Worm (Caenorhabditis elegans) whole organism, early embryonic: ENCODE data around the gene str-250.

ENCODE experiments used
- B0310.2 ChIP-seq: sonication (generic microtip); optimal IDR thresholded peaks from 2 replicates; lab custom pipeline; 2016; ENCODE audit warnings: mild to moderate bottlenecking, missing genetic modification characterization, missing compliant biosample characterization
- F13C5.2 ChIP-seq: sonication (generic microtip); optimal IDR thresholded peaks from 2 replicates; lab custom pipeline; 2017; ENCODE audit warnings: mild to moderate bottlenecking, missing genetic modification characterization, inconsistent platforms, missing compliant biosample characterization
- aly-1 ChIP-seq: sonication (generic microtip); optimal IDR thresholded peaks from 2 replicates; lab custom pipeline; 2016; ENCODE audit warnings: missing genetic modification characterization, missing compliant biosample characterization
- ama-1 ChIP-seq: fragments of 150-350 bp; optimal IDR thresholded peaks from 2 replicates; lab custom pipeline; 2014
- ceh-13 ChIP-seq: fragments of 200-800 bp; sonication (Bioruptor generic); optimal IDR thresholded peaks from 2 replicates; lab custom pipeline; 2018; ENCODE audit warnings: mild to moderate bottlenecking, missing genetic modification characterization, missing compliant biosample characterization
- ceh-36 ChIP-seq: sonication (generic microtip); optimal IDR thresholded peaks from 2 replicates; lab custom pipeline; 2016; ENCODE audit warnings: missing genetic modification characterization, inconsistent platforms, missing compliant biosample characterization
- ets-7 ChIP-seq: sonication (generic microtip); optimal IDR thresholded peaks from 2 replicates; lab custom pipeline; 2016; ENCODE audit warnings: missing genotype, missing genetic modification characterization, missing compliant biosample characterization
- flt-1 ChIP-seq: fragments of 200-800 bp; sonication (Bioruptor generic); IDR thresholded peaks from 2 replicates; pipeline ENCODE4 v1.3.6; 2022; ENCODE audit warnings: missing genetic modification characterization, missing compliant biosample characterization
- hmbx-1 ChIP-seq: sonication (generic microtip); optimal IDR thresholded peaks from 2 replicates; lab custom pipeline; 2016; ENCODE audit warnings: mild to moderate bottlenecking, missing genetic modification characterization, missing compliant biosample characterization
- hmg-4 ChIP-seq: fragments of 200-800 bp; sonication (Bioruptor generic); optimal IDR thresholded peaks from 2 replicates; lab custom pipeline; 2018; ENCODE audit warnings: mild to moderate bottlenecking, missing genetic modification characterization, missing compliant biosample characterization
- hnd-1 ChIP-seq: sonication (generic microtip); optimal IDR thresholded peaks from 2 replicates; lab custom pipeline; 2016; ENCODE audit warnings: missing genetic modification characterization, missing compliant biosample characterization
- pes-1 ChIP-seq: fragments of 200-800 bp; sonication (Bioruptor generic); IDR thresholded peaks from 2 replicates; pipeline ENCODE4 v1.3.6; 2022; ENCODE audit warnings: missing genetic modification reagents, missing genetic modification characterization, missing compliant biosample characterization
- scrt-1 ChIP-seq: fragments of 200-800 bp; sonication (Bioruptor generic); IDR thresholded peaks from 2 replicates; pipeline ENCODE4 v1.3.6; 2022; ENCODE audit warnings: missing genetic modification characterization, missing compliant biosample characterization
- sea-1 ChIP-seq: fragments of 200-800 bp; sonication (Bioruptor generic); conservative IDR thresholded peaks from 2 replicates; pipeline ENCODE4 v1.3.6; 2022; ENCODE audit warnings: missing genetic modification characterization, missing compliant biosample characterization
- tbx-11 ChIP-seq: fragments of 200-800 bp; sonication (Bioruptor generic); IDR thresholded peaks from 2 replicates; pipeline ENCODE4 v1.3.6; 2022; ENCODE audit warnings: missing genetic modification characterization, missing compliant biosample characterization
- tbx-37 ChIP-seq: fragments of 200-800 bp; sonication (Bioruptor generic); conservative IDR thresholded peaks from 2 replicates; pipeline ENCODE4 v1.3.6; 2022; ENCODE audit warnings: missing genetic modification reagents, missing genetic modification characterization, missing compliant biosample characterization
- tra-4 ChIP-seq: sonication (generic microtip); optimal IDR thresholded peaks from 2 replicates; lab custom pipeline; 2017; ENCODE audit warnings: missing genetic modification characterization, missing compliant biosample characterization

str-250 gene

DNA sequence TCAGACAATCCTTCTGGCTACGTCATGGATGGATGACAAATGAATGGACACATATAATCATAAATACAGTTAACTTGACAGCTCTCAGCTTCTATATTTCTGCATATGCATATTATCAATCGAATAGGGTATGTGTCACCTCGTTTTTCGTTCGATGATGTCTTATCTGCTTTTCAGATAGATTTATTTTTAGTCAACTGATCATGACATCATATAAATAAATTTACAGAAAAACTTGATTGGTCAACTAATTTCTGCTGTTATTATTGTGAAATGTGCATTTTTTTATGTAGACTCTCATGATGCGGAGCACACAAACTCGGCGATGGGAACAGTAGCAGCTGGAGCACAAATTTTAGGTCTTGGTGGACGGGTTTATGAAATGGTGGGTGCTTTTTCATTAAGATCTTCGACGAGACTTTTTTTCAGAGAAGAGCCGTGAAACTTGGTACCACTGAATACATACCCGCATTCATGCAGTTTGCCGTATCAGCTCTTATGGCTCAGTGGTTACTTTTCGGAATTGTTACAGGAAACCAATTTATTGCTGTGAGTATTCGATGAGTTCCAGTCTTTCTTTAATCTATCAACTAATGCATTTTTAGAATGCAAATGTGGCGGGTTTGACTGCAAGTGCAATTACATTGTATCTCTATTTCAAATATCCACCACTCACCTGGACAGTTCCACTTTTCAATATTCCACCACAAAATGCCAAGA lies 37.1 kb downstream of the str-250 start:
- TF ChIP-seq hmbx-1 (tag; lab: Kevin White, UChicago) (no peak), pes-1 (no peak), scrt-1 (GFP tag; lab: Robert Waterston, UW) (no peak), aly-1 (tag; lab: Kevin White, UChicago) (no peak), F13C5.2 (tag; lab: Kevin White, UChicago) (no peak), tra-4 (tag; lab: Kevin White, UChicago) (no peak)

DNA sequence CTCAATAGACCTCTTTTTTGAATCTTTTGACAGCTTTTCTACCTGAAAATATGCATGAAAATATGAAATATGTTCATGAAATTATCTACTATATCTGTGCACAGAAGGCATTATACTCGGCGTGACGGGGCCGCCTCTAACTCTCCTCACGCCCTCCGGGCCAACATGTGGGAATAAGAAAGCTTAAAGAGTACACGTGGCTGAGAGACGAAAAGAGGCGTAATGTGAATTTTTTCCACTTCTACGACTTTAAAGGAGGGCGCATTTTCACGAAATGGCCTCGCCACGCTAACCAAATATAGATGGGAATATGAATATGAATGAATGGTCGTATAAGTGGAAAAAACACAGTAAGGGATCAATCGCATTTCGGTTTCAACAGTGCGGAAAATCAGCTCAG lies 39.2 kb downstream of the str-250 start:
- TF ChIP-seq tbx-37 (GFP tag; lab: Robert Waterston, UW): no peak
- TF ChIP-seq ets-7 (tag; lab: Kevin White, UChicago): no peak
- TF ChIP-seq scrt-1 (GFP tag; lab: Robert Waterston, UW): no peak
- no peak for TF ChIP-seq ceh-36 (tag; lab: Kevin White, UChicago)
- TF ChIP-seq aly-1 (tag; lab: Kevin White, UChicago): no peak
- TF ChIP-seq hmg-4 (GFP tag; lab: Kevin White, UChicago): no peak
- TF ChIP-seq hmbx-1 (tag; lab: Kevin White, UChicago): no peak
- TF ChIP-seq flt-1: no peak
- TF ChIP-seq B0310.2: no peak
- no peak for TF ChIP-seq ceh-13 (GFP tag; lab: Kevin White, UChicago)
- TF ChIP-seq hnd-1: no peak
- no peak for TF ChIP-seq sea-1 (GFP tag; lab: Robert Waterston, UW)
- no peak for TF ChIP-seq pes-1
- no peak for TF ChIP-seq tbx-11 (GFP tag; lab: Robert Waterston, UW)
- no peak for TF ChIP-seq ama-1 (lab: Kevin White, UChicago)
- TF ChIP-seq tra-4 (tag; lab: Kevin White, UChicago): no peak
- TF ChIP-seq F13C5.2 (tag; lab: Kevin White, UChicago): no peak

DNA sequence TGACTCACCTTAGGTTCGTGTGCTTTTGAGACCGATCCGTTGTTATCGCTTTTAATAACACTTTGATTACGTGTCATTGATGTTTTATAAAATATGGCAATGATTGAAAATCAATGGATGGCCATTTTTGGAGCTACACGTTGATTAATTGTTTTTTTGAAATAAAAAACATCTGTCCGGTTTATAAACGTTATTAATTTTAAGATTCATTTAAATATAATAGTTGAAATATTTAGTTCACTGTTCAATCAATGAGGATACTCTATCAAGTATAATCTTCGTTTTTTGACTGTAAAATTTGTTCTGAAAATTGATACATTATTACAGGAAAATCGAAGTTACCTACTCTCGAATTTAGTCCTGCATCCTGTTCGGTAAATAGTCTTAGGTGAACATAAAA lies 39.8 kb downstream of the str-250 start, which contains the start of gene R10D12.10:
Gene R10D12.10 (minus strand): TSS at position 101 of the 400 bp plus-strand sequence.
- TF ChIP-seq aly-1 (tag; lab: Kevin White, UChicago) (no peak), flt-1 (no peak), tbx-11 (GFP tag; lab: Robert Waterston, UW) (no peak), hnd-1 (no peak), F13C5.2 (tag; lab: Kevin White, UChicago) (no peak), hmg-4 (GFP tag; lab: Kevin White, UChicago) (no peak), B0310.2 (no peak), ama-1 (lab: Kevin White, UChicago) (no peak)

DNA sequence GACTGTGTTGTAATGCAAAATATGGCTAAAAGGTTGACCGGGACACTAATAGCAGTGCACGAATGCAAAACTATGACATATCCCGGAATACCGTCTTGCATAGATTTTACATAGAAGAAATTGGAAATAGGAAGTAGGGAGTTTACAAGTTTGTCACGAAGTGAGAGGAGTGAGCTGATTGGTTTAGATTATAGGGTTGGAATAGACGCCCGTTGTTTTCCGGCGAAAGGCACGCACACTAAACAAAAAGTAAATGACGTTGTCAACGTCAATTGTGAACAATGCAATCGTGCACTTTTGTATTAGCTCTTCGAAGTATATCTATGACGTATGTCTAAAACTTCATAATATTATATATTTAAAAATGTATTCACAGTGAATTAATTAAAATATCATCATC lies 42.5 kb downstream of the str-250 start, which contains the start of gene srh-24:
Gene srh-24 (minus strand): TSS at position 101 of the 400 bp plus-strand sequence.
- TF ChIP-seq hmbx-1 (tag; lab: Kevin White, UChicago): no peak

DNA sequence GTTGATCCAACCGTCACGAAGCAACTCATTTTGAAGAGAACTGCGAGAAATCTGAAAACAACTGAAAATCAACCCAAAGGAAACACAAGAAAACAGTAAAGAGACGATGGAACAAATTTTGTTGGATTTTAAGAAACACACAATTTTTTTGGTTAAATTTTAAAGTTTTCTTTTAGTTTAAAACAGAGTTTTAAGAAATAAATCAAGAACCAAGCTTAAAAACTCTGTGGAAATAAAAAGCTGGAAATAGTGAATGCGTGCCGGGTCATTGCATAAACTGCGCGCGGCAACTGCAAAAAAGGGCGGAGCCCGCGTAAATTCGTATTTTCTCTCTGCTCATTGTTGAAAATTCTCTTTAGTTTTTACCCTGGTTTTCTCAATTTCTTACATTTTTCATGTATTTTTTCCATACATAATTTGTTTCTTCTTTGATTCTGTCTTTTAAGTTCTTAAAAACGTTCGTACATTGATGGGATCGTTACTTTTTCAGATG lies 43.5 kb downstream of the str-250 start, which contains the start of the genes algn-13 and R10D12.13:
Gene algn-13 (minus strand): TSS at position 51 of the 493 bp plus-strand sequence.
Gene R10D12.13 (plus strand): TSS at position 491 of the 493 bp plus-strand sequence.
- TF ChIP-seq tra-4 (tag; lab: Kevin White, UChicago): peak; percentile 42
- peak; percentile 60 for TF ChIP-seq ceh-36 (tag; lab: Kevin White, UChicago)
- peak; percentile 73 for TF ChIP-seq flt-1
- TF ChIP-seq ets-7 (tag; lab: Kevin White, UChicago): peak; percentile 69
- peak; percentile 62 for TF ChIP-seq hnd-1
- TF ChIP-seq sea-1 (GFP tag; lab: Robert Waterston, UW): peak; percentile 83
- TF ChIP-seq hmg-4 (GFP tag; lab: Kevin White, UChicago): peak; percentile 77
- TF ChIP-seq ceh-13 (GFP tag; lab: Kevin White, UChicago): peak; percentile 50
- TF ChIP-seq F13C5.2 (tag; lab: Kevin White, UChicago): peak; percentile 85
- TF ChIP-seq scrt-1 (GFP tag; lab: Robert Waterston, UW): peak; percentile 77
- peak; percentile 89 for TF ChIP-seq pes-1
- peak; percentile 73; the same call in 1 of the 2 replicates for TF ChIP-seq tbx-37 (GFP tag; lab: Robert Waterston, UW)
- peak; percentile 47 for TF ChIP-seq hmbx-1 (tag; lab: Kevin White, UChicago)
- TF ChIP-seq B0310.2: peak; percentile 48
- peak; percentile 80; the same call in 1 of the 2 replicates for TF ChIP-seq tbx-11 (GFP tag; lab: Robert Waterston, UW)
- peak; percentile 57 for TF ChIP-seq aly-1 (tag; lab: Kevin White, UChicago)
- no peak for TF ChIP-seq ama-1 (lab: Kevin White, UChicago)

DNA sequence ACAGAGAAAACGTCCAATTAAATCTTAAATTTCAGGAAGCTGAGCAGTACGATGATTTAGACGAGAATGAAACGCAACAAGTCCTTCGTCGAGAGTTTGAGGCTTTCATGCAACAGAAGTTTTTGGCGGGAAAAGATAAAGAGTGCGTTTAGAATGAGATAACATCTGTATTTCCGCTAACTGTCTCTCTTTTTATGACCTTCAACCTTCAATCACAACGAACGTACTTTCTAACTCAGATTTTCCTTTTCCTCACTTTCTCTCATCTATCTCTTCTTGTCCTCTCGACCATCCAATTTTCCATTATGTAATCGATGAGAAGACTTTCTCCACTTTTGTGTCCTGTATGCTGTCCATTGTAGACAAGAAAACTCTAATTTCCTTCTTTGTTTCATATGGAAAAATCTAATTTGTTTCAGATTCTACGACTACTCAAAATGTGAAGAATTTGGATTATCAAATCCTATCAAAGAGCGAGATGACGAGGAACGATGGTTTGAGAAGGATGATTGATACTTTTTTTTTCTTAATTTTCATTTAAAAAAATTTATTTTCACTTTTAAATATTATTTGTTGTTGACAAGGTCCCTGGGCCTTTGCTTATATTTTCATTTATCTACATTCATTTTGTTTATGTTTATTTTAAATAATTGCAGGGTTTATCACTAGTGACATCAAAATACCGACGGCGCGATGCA lies 45.0 kb downstream of the str-250 start, which contains the start of gene sao-1:
Gene sao-1 (plus strand): TSS at position 648 of the 698 bp plus-strand sequence.
- TF ChIP-seq hmg-4 (GFP tag; lab: Kevin White, UChicago): no peak
- TF ChIP-seq flt-1: no peak
- no peak for TF ChIP-seq scrt-1 (GFP tag; lab: Robert Waterston, UW)
- no peak for TF ChIP-seq pes-1
- no peak for TF ChIP-seq tbx-37 (GFP tag; lab: Robert Waterston, UW)
- no peak for TF ChIP-seq hmbx-1 (tag; lab: Kevin White, UChicago)
- no peak for TF ChIP-seq hnd-1
- no peak for TF ChIP-seq F13C5.2 (tag; lab: Kevin White, UChicago)
- TF ChIP-seq B0310.2: no peak
- no peak for TF ChIP-seq ceh-36 (tag; lab: Kevin White, UChicago)
- TF ChIP-seq tbx-11 (GFP tag; lab: Robert Waterston, UW): no peak
- no peak for TF ChIP-seq tra-4 (tag; lab: Kevin White, UChicago)
- no peak for TF ChIP-seq ceh-13 (GFP tag; lab: Kevin White, UChicago)
- no peak for TF ChIP-seq sea-1 (GFP tag; lab: Robert Waterston, UW)
- no peak for TF ChIP-seq ama-1 (lab: Kevin White, UChicago)
